Fruit fly (Drosophila melanogaster) whole organism, embryonic: ENCODE data around the gene akirin.

ENCODE experiments used
- Antp ChIP-seq: fragments of 200-800 bp; sonication (Bioruptor generic); optimal IDR thresholded peaks from 3 replicates; lab custom pipeline; 2016; ENCODE audit warnings: missing biosample characterization, missing genetic modification characterization
- Awh ChIP-seq: fragments of 200-800 bp; sonication (Bioruptor generic); IDR thresholded peaks from 2 replicates; pipeline ENCODE4, ENCODE4 v1.3.6; 2022; ENCODE audit warnings: missing biosample characterization, missing genetic modification characterization
- C15 ChIP-seq: fragments of 200-800 bp; sonication (Bioruptor generic); IDR thresholded peaks from 3 replicates; pipeline ENCODE4 v1.3.6; 2022; ENCODE audit warnings: missing biosample characterization, missing genetic modification characterization
- CG11398 ChIP-seq: fragments of 200-800 bp; sonication (Bioruptor generic); optimal IDR thresholded peaks from 2 replicates; lab custom pipeline; 2016; ENCODE audit warnings: missing biosample characterization, missing genetic modification characterization
- CG11696 ChIP-seq: fragments of 200-800 bp; sonication (Bioruptor generic); IDR thresholded peaks from 2 replicates; pipeline ENCODE4 v1.3.6; 2022; ENCODE audit warnings: missing biosample characterization, missing genetic modification characterization
- CG13775 ChIP-seq: fragments of 200-800 bp; sonication (Bioruptor generic); optimal IDR thresholded peaks from 3 replicates; lab custom pipeline; 2017; ENCODE audit warnings: missing biosample characterization, mild to moderate bottlenecking, missing genetic modification characterization
- CG14014 ChIP-seq: fragments of 200-800 bp; sonication (Bioruptor generic); IDR thresholded peaks from 2 replicates; pipeline ENCODE4 v1.3.6; 2022; ENCODE audit warnings: missing biosample characterization, missing genetic modification characterization
- CG18262 ChIP-seq: fragments of 200-800 bp; optimal IDR thresholded peaks from 3 replicates; lab custom pipeline; 2019; ENCODE audit warnings: missing biosample characterization, mild to moderate bottlenecking, missing genetic modification characterization, moderate library complexity
- CG1832 ChIP-seq: fragments of 200-800 bp; sonication (Bioruptor generic); optimal IDR thresholded peaks from 2 replicates; lab custom pipeline; 2017; ENCODE audit warnings: missing biosample characterization, mild to moderate bottlenecking, missing genetic modification characterization, inconsistent platforms
- CG2678 ChIP-seq: fragments of 200-800 bp; sonication (Bioruptor generic); optimal IDR thresholded peaks from 3 replicates; lab custom pipeline; 2019; ENCODE audit warnings: missing biosample characterization, mild to moderate bottlenecking, missing genetic modification characterization, moderate library complexity
- CG30020 ChIP-seq: fragments of 200-800 bp; optimal IDR thresholded peaks from 2 replicates; lab custom pipeline; 2019; ENCODE audit warnings: missing biosample characterization, mild to moderate bottlenecking, missing genetic modification characterization, moderate library complexity
- CG31441 ChIP-seq: fragments of 200-800 bp; sonication (Bioruptor generic); IDR thresholded peaks from 2 replicates; pipeline ENCODE4 v1.3.6; 2022; ENCODE audit warnings: missing biosample characterization, missing genetic modification characterization
- CG42726 ChIP-seq: fragments of 200-800 bp; sonication (Bioruptor generic); IDR thresholded peaks from 2 replicates; pipeline ENCODE4 v1.3.6; 2022; ENCODE audit warnings: missing biosample characterization, missing genetic modification characterization; ENCODE audit not compliant: partially characterized antibody
- CG4424 ChIP-seq: fragments of 200-800 bp; sonication (Bioruptor generic); optimal IDR thresholded peaks from 3 replicates; lab custom pipeline; 2016; ENCODE audit warnings: missing biosample characterization, missing genetic modification characterization
- CG4730 ChIP-seq: fragments of 200-800 bp; sonication (Bioruptor generic); IDR thresholded peaks from 2 replicates; pipeline ENCODE4 v1.3.6; 2022; ENCODE audit warnings: missing biosample characterization, missing genetic modification characterization
- CG4820 ChIP-seq: fragments of 200-800 bp; sonication (Bioruptor generic); optimal IDR thresholded peaks from 3 replicates; lab custom pipeline; 2016; ENCODE audit warnings: missing biosample characterization, missing genetic modification characterization
- CG6654 ChIP-seq: fragments of 200-800 bp; sonication (Bioruptor generic); optimal IDR thresholded peaks from 2 replicates; lab custom pipeline; 2017; ENCODE audit warnings: missing biosample characterization, mild to moderate bottlenecking, missing genetic modification characterization
- CG6854 ChIP-seq: fragments of 200-800 bp; sonication (Bioruptor generic); optimal IDR thresholded peaks from 3 replicates; lab custom pipeline; 2017; ENCODE audit warnings: missing biosample characterization, mild to moderate bottlenecking, missing genetic modification characterization
- CG7786 ChIP-seq: fragments of 200-800 bp; sonication (Bioruptor generic); optimal IDR thresholded peaks from 2 replicates; lab custom pipeline; 2016; ENCODE audit warnings: missing biosample characterization, missing genetic modification characterization
- CG7963 ChIP-seq: fragments of 200-800 bp; sonication (Bioruptor generic); IDR thresholded peaks from 3 replicates; pipeline ENCODE4 v1.3.6; 2022; ENCODE audit warnings: missing biosample characterization, missing genetic modification characterization; ENCODE audit not compliant: partially characterized antibody
- CG7987 ChIP-seq: fragments of 200-800 bp; sonication (Bioruptor generic); optimal IDR thresholded peaks from 2 replicates; lab custom pipeline; 2018; ENCODE audit warnings: missing biosample characterization, mild to moderate bottlenecking, missing genetic modification characterization, moderate library complexity
- Camta ChIP-seq: fragments of 200-800 bp; sonication (Bioruptor generic); optimal IDR thresholded peaks from 2 replicates; lab custom pipeline; 2016; ENCODE audit warnings: missing biosample characterization, missing genetic modification characterization
- Dek ChIP-seq: fragments of 200-800 bp; sonication (Bioruptor generic); optimal IDR thresholded peaks from 3 replicates; lab custom pipeline; 2019; ENCODE audit warnings: missing biosample characterization, mild to moderate bottlenecking, missing genetic modification characterization, moderate library complexity
- Doc2 ChIP-seq: fragments of 200-800 bp; sonication (Bioruptor generic); IDR thresholded peaks from 2 replicates; pipeline ENCODE4 v1.3.6; 2022; ENCODE audit warnings: missing biosample characterization, missing genetic modification characterization
- Fer1 ChIP-seq: fragments of 200-800 bp; sonication (Bioruptor generic); optimal IDR thresholded peaks from 2 replicates; lab custom pipeline; 2017; ENCODE audit warnings: missing biosample characterization, mild to moderate bottlenecking, missing genetic modification characterization
- HLHmδ ChIP-seq: fragments of 200-800 bp; sonication (Bioruptor generic); optimal IDR thresholded peaks from 2 replicates; lab custom pipeline; 2018; ENCODE audit warnings: missing biosample characterization, mild to moderate bottlenecking, missing genetic modification characterization, moderate library complexity
- Hand ChIP-seq: fragments of 200-800 bp; sonication (Bioruptor generic); optimal IDR thresholded peaks from 2 replicates; lab custom pipeline; 2017; ENCODE audit warnings: mild to moderate bottlenecking, missing biosample characterization, missing genetic modification reagents, missing genetic modification characterization
- Hmr ChIP-seq: fragments of 200-800 bp; sonication (Bioruptor generic); optimal IDR thresholded peaks from 3 replicates; lab custom pipeline; 2017; ENCODE audit warnings: mild to moderate bottlenecking, missing biosample characterization, missing genetic modification reagents, missing genetic modification characterization
- Lhr ChIP-seq: fragments of 200-800 bp; sonication (Bioruptor generic); optimal IDR thresholded peaks from 3 replicates; lab custom pipeline; 2017; ENCODE audit warnings: mild to moderate bottlenecking, missing biosample characterization, missing genetic modification reagents, missing genetic modification characterization
- NC2α ChIP-seq: fragments of 200-800 bp; sonication (Bioruptor generic); optimal IDR thresholded peaks from 2 replicates; lab custom pipeline; 2016; ENCODE audit warnings: missing biosample characterization, missing genetic modification characterization
- Nf-YC ChIP-seq: fragments of 200-800 bp; optimal IDR thresholded peaks from 3 replicates; lab custom pipeline; 2019; ENCODE audit warnings: missing biosample characterization, mild to moderate bottlenecking, missing genetic modification characterization, moderate library complexity
- Ptx1 ChIP-seq: fragments of 200-800 bp; sonication (Bioruptor generic); IDR thresholded peaks from 2 replicates; pipeline ENCODE4 v1.3.6; 2022; ENCODE audit warnings: missing biosample characterization, missing genetic modification characterization
- Sry-β ChIP-seq: fragments of 200-800 bp; sonication (Bioruptor generic); optimal IDR thresholded peaks from 2 replicates; lab custom pipeline; 2018; ENCODE audit warnings: missing biosample characterization, mild to moderate bottlenecking, missing genetic modification characterization, moderate library complexity
- Stat92E ChIP-seq, 3 experiments: fragments of >200 bp in 2 of 3; fragments of 200-800 bp in 1 of 3; sonication (Bioruptor generic) in 1 of 3; optimal IDR thresholded peaks; 2 replicates each; lab custom pipeline; 2017 to 2019; ENCODE audit warnings: missing biosample characterization in 3 of 3, missing genetic modification characterization in 3 of 3, mild to moderate bottlenecking in 1 of 3, moderate library complexity in 1 of 3
- Trl ChIP-seq, 3 experiments: fragments of >200 bp in 2 of 3; fragments of 200-800 bp in 1 of 3; sonication (Bioruptor generic) in 1 of 3; optimal IDR thresholded peaks; 2 replicates in 1 of 3; 3 replicates in 2 of 3; lab custom pipeline; 2016 to 2017; ENCODE audit warnings: missing biosample characterization in 1 of 3, missing genetic modification characterization in 1 of 3
- ara ChIP-seq: fragments of 200-800 bp; sonication (Bioruptor generic); IDR thresholded peaks from 2 replicates; pipeline ENCODE4 v1.3.6; 2022; ENCODE audit warnings: missing biosample characterization, missing genetic modification characterization
- bcd ChIP-seq: fragments of 200-800 bp; sonication (Bioruptor generic); optimal IDR thresholded peaks from 2 replicates; lab custom pipeline; 2017; ENCODE audit warnings: missing biosample characterization, mild to moderate bottlenecking, missing genetic modification characterization
- cad ChIP-seq: fragments of >200 bp; optimal IDR thresholded peaks from 2 replicates; lab custom pipeline; 2017; ENCODE audit warnings: missing biosample characterization, missing genetic modification characterization
- chif ChIP-seq, 2 experiments: fragments of 200-800 bp; sonication (Bioruptor generic); optimal IDR thresholded peaks; 3 replicates each; lab custom pipeline; 2016; ENCODE audit warnings: missing biosample characterization in 2 of 2, missing genetic modification characterization in 2 of 2
- dysf ChIP-seq: fragments of 200-800 bp; sonication (Bioruptor generic); IDR thresholded peaks from 3 replicates; pipeline ENCODE4 v1.3.6; 2022; ENCODE audit warnings: missing biosample characterization, missing genetic modification characterization
- gfzf ChIP-seq: fragments of 200-800 bp; sonication (Bioruptor generic); optimal IDR thresholded peaks from 2 replicates; lab custom pipeline; 2016; ENCODE audit warnings: missing biosample characterization, mild to moderate bottlenecking, missing genetic modification characterization, moderate library complexity
- ham ChIP-seq: fragments of 200-800 bp; sonication (Bioruptor generic); IDR thresholded peaks from 2 replicates; pipeline ENCODE4 v1.3.6; 2022; ENCODE audit warnings: missing biosample characterization, missing genetic modification characterization
- mirr ChIP-seq: fragments of 200-800 bp; sonication (Bioruptor generic); optimal IDR thresholded peaks from 3 replicates; lab custom pipeline; 2018; ENCODE audit warnings: missing biosample characterization, mild to moderate bottlenecking, missing genetic modification characterization
- nmo ChIP-seq: fragments of 200-800 bp; sonication (Bioruptor generic); optimal IDR thresholded peaks from 2 replicates; lab custom pipeline; 2018; ENCODE audit warnings: missing biosample characterization, mild to moderate bottlenecking, missing genetic modification characterization, moderate library complexity
- pfk ChIP-seq: fragments of 200-800 bp; sonication (Bioruptor generic); optimal IDR thresholded peaks from 2 replicates; lab custom pipeline; 2018; ENCODE audit warnings: missing biosample characterization, mild to moderate bottlenecking, missing genetic modification characterization, moderate library complexity
- ranshi ChIP-seq: fragments of 200-800 bp; sonication (Bioruptor generic); IDR thresholded peaks from 2 replicates; pipeline ENCODE4 v1.3.6; 2022; ENCODE audit warnings: missing biosample characterization, missing genetic modification characterization
- toy ChIP-seq: fragments of 200-800 bp; sonication (Bioruptor generic); IDR thresholded peaks from 2 replicates; pipeline ENCODE4 v1.3.6; 2022; ENCODE audit warnings: missing biosample characterization, missing genetic modification characterization
- usp ChIP-seq: fragments of >200 bp; optimal IDR thresholded peaks from 2 replicates; lab custom pipeline; 2017; ENCODE audit warnings: missing biosample characterization, missing genetic modification characterization

The akirin gene

DNA sequence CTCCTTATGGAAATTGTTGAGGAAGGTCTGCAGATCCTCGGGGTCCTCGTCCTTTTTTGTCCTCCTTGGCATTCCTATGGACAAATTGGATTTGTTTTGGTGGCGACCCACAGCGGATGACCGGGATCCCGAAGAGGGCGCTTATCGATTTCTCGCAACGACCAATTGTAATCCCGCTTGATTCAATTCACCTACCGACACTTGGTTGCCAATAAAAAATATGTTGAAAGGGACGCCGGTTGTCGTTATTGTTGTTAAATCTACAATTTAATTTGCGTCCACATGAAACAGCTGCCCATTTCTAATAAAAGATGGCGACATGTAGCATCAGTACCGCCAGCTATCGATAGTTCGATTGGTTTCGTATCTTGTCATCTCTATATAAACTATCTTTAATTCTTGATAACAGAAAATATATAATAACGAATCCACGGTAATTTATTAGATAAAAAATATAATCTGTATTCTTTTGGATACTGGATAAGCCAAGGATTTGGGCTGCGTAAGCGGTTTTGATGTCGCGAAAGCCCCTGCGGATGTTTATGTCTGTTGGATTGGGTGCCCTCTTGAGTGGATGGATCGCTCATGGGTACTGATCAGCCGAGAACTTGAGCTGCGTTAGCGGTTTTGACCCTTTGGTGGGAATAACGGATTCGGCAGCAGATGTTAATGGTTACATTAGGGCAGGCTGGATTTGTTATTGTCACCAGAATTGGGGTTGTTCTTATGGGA lies 13.1 kb upstream of the akirin start, which contains the start of gene CTCF (continued):
- TF ChIP-seq CG13775 (GFP tag; lab: Kevin White, UChicago) = peak; percentile 37
- no peak for TF ChIP-seq Trl (optimal IDR thresholded peaks at IDR 0.05; lab: Kevin White, UChicago)
- TF ChIP-seq Trl (GFP tag; optimal IDR thresholded peaks at IDR 0.05; lab: Kevin White, UChicago) = peak; percentile 17
- no peak for TF ChIP-seq CG2678 (tag; lab: Kevin White, UChicago)
- peak; percentile 43 for TF ChIP-seq CG4424 (GFP tag; lab: Kevin White, UChicago)
- peak; percentile 68; the same call in 1 of the 2 replicates for TF ChIP-seq CG42726 (GFP tag; lab: Robert Waterston, UW)
- TF ChIP-seq Awh (GFP tag; lab: Robert Waterston, UW) = peak; percentile 62; the same call in 1 of the 2 replicates
- no peak for TF ChIP-seq CG6854
- TF ChIP-seq CG4820 (GFP tag; lab: Kevin White, UChicago) = peak; percentile 38
- no peak for TF ChIP-seq Dek (tag; lab: Kevin White, UChicago)
- peak; percentile 62 for TF ChIP-seq Fer1 (GFP tag; lab: Kevin White, UChicago)
- 0 out of 2 replicates have a peak, but pooled peaks have one; percentile 39 for TF ChIP-seq ara (GFP tag; lab: Robert Waterston, UW)
- no peak for TF ChIP-seq C15 (GFP tag; lab: Robert Waterston, UW)
- TF ChIP-seq ham (GFP tag; lab: Robert Waterston, UW) = no peak
- no peak for TF ChIP-seq Hmr (GFP tag; lab: Kevin White, UChicago)
- peak; percentile 40; the same call in 1 of the 2 replicates for TF ChIP-seq CG31441
- TF ChIP-seq CG11696 (GFP tag; lab: Robert Waterston, UW) = no peak
- TF ChIP-seq CG14014 (GFP tag; lab: Robert Waterston, UW) = 0 out of 2 replicates have a peak, but pooled peaks have one; percentile 6
- TF ChIP-seq NC2α = peak; percentile 43
- no peak for TF ChIP-seq CG7786 (GFP tag; lab: Kevin White, UChicago)
- TF ChIP-seq CG4730 (GFP tag; lab: Robert Waterston, UW) = no peak; the same call in 1 of the 2 replicates
- TF ChIP-seq Ptx1 (GFP tag; lab: Robert Waterston, UW) = peak; percentile 50
- peak; percentile 56 for TF ChIP-seq mirr (GFP tag; lab: Kevin White, UChicago)
- peak; percentile 24 for TF ChIP-seq gfzf (GFP tag; lab: Kevin White, UChicago)
- no peak for TF ChIP-seq cad (GFP tag; lab: Kevin White, UChicago)
- peak; percentile 22 for TF ChIP-seq CG30020 (tag; lab: Kevin White, UChicago)
- no peak for TF ChIP-seq usp
- TF ChIP-seq CG11398 (GFP tag; lab: Kevin White, UChicago) = peak; percentile 3
- TF ChIP-seq nmo = peak; percentile 90
- TF ChIP-seq ranshi (GFP tag; lab: Robert Waterston, UW) = no peak
- peak; percentile 64 for TF ChIP-seq CG18262
- TF ChIP-seq CG7987 (GFP tag; lab: Kevin White, UChicago) = peak; percentile 3
- TF ChIP-seq Lhr (GFP tag; lab: Kevin White, UChicago) = peak; percentile 46
- TF ChIP-seq Nf-YC (tag; lab: Kevin White, UChicago) = peak; percentile 65
- TF ChIP-seq CG6654 = peak; percentile 29
- TF ChIP-seq Hand = no peak
- TF ChIP-seq toy (GFP tag; lab: Robert Waterston, UW) = no peak
- TF ChIP-seq CG1832 (GFP tag; lab: Kevin White, UChicago) = no peak
- no peak for TF ChIP-seq HLHmδ (GFP tag; lab: Kevin White, UChicago)
- peak; percentile 68 for TF ChIP-seq CG7963
- TF ChIP-seq pfk (GFP tag; lab: Kevin White, UChicago) = peak; percentile 16
- TF ChIP-seq Sry-β (GFP tag; lab: Kevin White, UChicago) = peak; percentile 30
- TF ChIP-seq chif (GFP tag; optimal IDR thresholded peaks at IDR 0.05; lab: Kevin White, UChicago) = peak in 1 of 2 experiments; percentile 50
- peak in 1 of 3 experiments; percentile 9 for TF ChIP-seq Stat92E (GFP tag; optimal IDR thresholded peaks at IDR 0.05; lab: Kevin White, UChicago)
- TF ChIP-seq bcd (GFP tag; lab: Kevin White, UChicago) = no peak
- peak; percentile 19 for TF ChIP-seq Camta (GFP tag; lab: Kevin White, UChicago)
- TF ChIP-seq Doc2 (GFP tag; lab: Robert Waterston, UW) = no peak
- peak; percentile 67; the same call in 2 of the 3 replicates for TF ChIP-seq dysf (GFP tag; lab: Robert Waterston, UW)
- TF ChIP-seq Antp (GFP tag; lab: Kevin White, UChicago) = peak; percentile 55
